Fruit fly (Drosophila melanogaster) whole organism, adult: ENCODE data around the gene robl62A.

Experiments used
- CG14711 ChIP-seq: fragments of 200-800 bp; sonication (Bioruptor generic); optimal IDR thresholded peaks from 2 replicates; lab custom pipeline; 2018; ENCODE audit warnings: missing biosample characterization, mild to moderate bottlenecking, missing genetic modification characterization, moderate library complexity
- CG1620 ChIP-seq: fragments of 200-800 bp; sonication (Bioruptor generic); optimal IDR thresholded peaks from 2 replicates; lab custom pipeline; 2016; ENCODE audit warnings: missing biosample characterization, missing genetic modification characterization
- CG7101 ChIP-seq: fragments of 200-800 bp; sonication (Bioruptor generic); optimal IDR thresholded peaks from 2 replicates; lab custom pipeline; 2018; ENCODE audit warnings: missing biosample characterization, mild to moderate bottlenecking, missing genetic modification characterization, moderate library complexity
- Clk ChIP-seq: fragments of 200-800 bp; sonication (Bioruptor generic); optimal IDR thresholded peaks from 2 replicates; lab custom pipeline; 2017; ENCODE audit warnings: missing biosample characterization, missing genetic modification characterization
- Mnt ChIP-seq: fragments of 200-800 bp; sonication (Bioruptor generic); optimal IDR thresholded peaks from 2 replicates; lab custom pipeline; 2016; ENCODE audit warnings: missing biosample characterization, mild to moderate bottlenecking, missing genetic modification characterization
- kay ChIP-seq: fragments of 200-800 bp; sonication (Bioruptor generic); peaks from one replicate; lab custom pipeline; 2016; ENCODE audit warnings: missing biosample characterization, missing genetic modification characterization, borderline replicate concordance
- tj ChIP-seq: fragments of 200-800 bp; sonication (Bioruptor generic); optimal IDR thresholded peaks from 3 replicates; lab custom pipeline; 2017; ENCODE audit warnings: missing biosample characterization, mild to moderate bottlenecking, missing genetic modification characterization, moderate library complexity
- toe ChIP-seq: fragments of 200-800 bp; sonication (Bioruptor generic); optimal IDR thresholded peaks from 2 replicates; lab custom pipeline; 2016; ENCODE audit warnings: missing biosample characterization, missing genetic modification characterization

- TF ChIP-seq kay (GFP tag; lab: Kevin White, UChicago): no peak
- no peak for TF ChIP-seq CG1620 (GFP tag; lab: Kevin White, UChicago)
- no peak for TF ChIP-seq CG7101 (tag; lab: Kevin White, UChicago)
- no peak for TF ChIP-seq Clk (GFP tag; lab: Kevin White, UChicago)
- TF ChIP-seq CG14711: no peak
- no peak for TF ChIP-seq Mnt (GFP tag; lab: Kevin White, UChicago)
- TF ChIP-seq tj (GFP tag; lab: Kevin White, UChicago): no peak
- TF ChIP-seq toe (GFP tag; lab: Kevin White, UChicago): no peak
Measured at dm6 chr3L:1461831-1462230, 15.6 kb upstream of the robl62A start.
